Fruit fly (Drosophila melanogaster) whole organism, embryonic: ENCODE measurements around the gene CG7656.

ENCODE experiments used
- B-H1 ChIP-seq: fragments of 200-800 bp; sonication (Bioruptor generic); IDR thresholded peaks from 3 replicates; pipeline ENCODE4 v1.3.6; 2022; ENCODE audit warnings: missing biosample characterization, missing genetic modification characterization
- Bdp1 ChIP-seq: fragments of 200-800 bp; sonication (Bioruptor generic); optimal IDR thresholded peaks from 3 replicates; lab custom pipeline; 2016; ENCODE audit warnings: missing biosample characterization, missing genetic modification characterization
- Bteb2 ChIP-seq: fragments of 200-800 bp; sonication (Bioruptor generic); optimal IDR thresholded peaks from 2 replicates; lab custom pipeline; 2016; ENCODE audit warnings: missing biosample characterization, missing genetic modification characterization
- CG11247 ChIP-seq: fragments of 200-800 bp; sonication (Bioruptor generic); IDR thresholded peaks from 2 replicates; pipeline ENCODE4 v1.3.6; 2022; ENCODE audit warnings: missing biosample characterization, missing genetic modification characterization
- CG12155 ChIP-seq: fragments of 200-800 bp; sonication (Bioruptor generic); optimal IDR thresholded peaks from 3 replicates; lab custom pipeline; 2016; ENCODE audit warnings: missing biosample characterization, missing genetic modification characterization
- CG14050 ChIP-seq: fragments of 200-800 bp; sonication (Bioruptor generic); IDR thresholded peaks from 3 replicates; pipeline ENCODE4 v1.3.6; 2022; ENCODE audit warnings: missing biosample characterization, missing genetic modification characterization
- CG15601 ChIP-seq: fragments of 200-800 bp; sonication (Bioruptor generic); optimal IDR thresholded peaks from 3 replicates; lab custom pipeline; 2019; ENCODE audit warnings: missing biosample characterization, mild to moderate bottlenecking, missing genetic modification characterization, moderate library complexity
- CG16813 ChIP-seq: fragments of 200-800 bp; sonication (Bioruptor generic); IDR thresholded peaks from 3 replicates; pipeline ENCODE4 v1.3.6; 2022; ENCODE audit warnings: missing biosample characterization, missing genetic modification characterization; ENCODE audit not compliant: partially characterized antibody
- CG16863 ChIP-seq: fragments of 200-800 bp; sonication (Bioruptor generic); optimal IDR thresholded peaks from 3 replicates; lab custom pipeline; 2016; ENCODE audit warnings: missing biosample characterization, missing genetic modification characterization
- CG17912 ChIP-seq: fragments of 200-800 bp; sonication (Bioruptor generic); optimal IDR thresholded peaks from 2 replicates; lab custom pipeline; 2018; ENCODE audit warnings: missing biosample characterization, mild to moderate bottlenecking, missing genetic modification characterization
- CG18476 ChIP-seq: fragments of 200-800 bp; sonication (Bioruptor generic); optimal IDR thresholded peaks from 2 replicates; lab custom pipeline; 2016; ENCODE audit warnings: missing biosample characterization, mild to moderate bottlenecking, missing genetic modification characterization
- CG18599 ChIP-seq: fragments of 200-800 bp; sonication (Bioruptor generic); optimal IDR thresholded peaks from 3 replicates; lab custom pipeline; 2017; ENCODE audit warnings: missing biosample characterization, missing genetic modification characterization, mild to moderate bottlenecking, moderate library complexity, missing genetic modification reagents
- CG18764 ChIP-seq: fragments of 200-800 bp; sonication (Bioruptor generic); optimal IDR thresholded peaks from 3 replicates; lab custom pipeline; 2016; ENCODE audit warnings: missing biosample characterization, missing genetic modification characterization
- CG3163 ChIP-seq: fragments of 200-800 bp; sonication (Bioruptor generic); optimal IDR thresholded peaks from 3 replicates; lab custom pipeline; 2016; ENCODE audit warnings: missing biosample characterization, missing genetic modification characterization
- CG3726 ChIP-seq: fragments of 200-800 bp; sonication (Bioruptor generic); IDR thresholded peaks from 3 replicates; pipeline ENCODE4, ENCODE4 v1.3.6; 2022; ENCODE audit warnings: missing biosample characterization, missing genetic modification characterization
- CG4424 ChIP-seq: fragments of 200-800 bp; sonication (Bioruptor generic); optimal IDR thresholded peaks from 3 replicates; lab custom pipeline; 2016; ENCODE audit warnings: missing biosample characterization, missing genetic modification characterization
- CG4730 ChIP-seq: fragments of 200-800 bp; sonication (Bioruptor generic); IDR thresholded peaks from 2 replicates; pipeline ENCODE4 v1.3.6; 2022; ENCODE audit warnings: missing biosample characterization, missing genetic modification characterization
- CG7271 ChIP-seq: fragments of 200-800 bp; sonication (Bioruptor generic); optimal IDR thresholded peaks from 2 replicates; lab custom pipeline; 2018; ENCODE audit warnings: missing biosample characterization, mild to moderate bottlenecking, missing genetic modification characterization, moderate library complexity
- CG7745 ChIP-seq: fragments of 200-800 bp; sonication (Bioruptor generic); optimal IDR thresholded peaks from 2 replicates; lab custom pipeline; 2018; ENCODE audit warnings: missing biosample characterization, mild to moderate bottlenecking, missing genetic modification characterization, moderate library complexity
- CG7786 ChIP-seq: fragments of 200-800 bp; sonication (Bioruptor generic); optimal IDR thresholded peaks from 2 replicates; lab custom pipeline; 2016; ENCODE audit warnings: missing biosample characterization, missing genetic modification characterization
- CG7963 ChIP-seq: fragments of 200-800 bp; sonication (Bioruptor generic); IDR thresholded peaks from 3 replicates; pipeline ENCODE4 v1.3.6; 2022; ENCODE audit warnings: missing biosample characterization, missing genetic modification characterization; ENCODE audit not compliant: partially characterized antibody
- CG7987 ChIP-seq: fragments of 200-800 bp; sonication (Bioruptor generic); optimal IDR thresholded peaks from 2 replicates; lab custom pipeline; 2018; ENCODE audit warnings: missing biosample characterization, mild to moderate bottlenecking, missing genetic modification characterization, moderate library complexity
- CG9876 ChIP-seq: fragments of 200-800 bp; sonication (Bioruptor generic); optimal IDR thresholded peaks from 2 replicates; lab custom pipeline; 2016; ENCODE audit warnings: missing biosample characterization, missing genetic modification characterization
- CHES-1-like ChIP-seq: fragments of 200-800 bp; sonication (Bioruptor generic); optimal IDR thresholded peaks from 2 replicates; lab custom pipeline; 2016; ENCODE audit warnings: missing biosample characterization, missing genetic modification characterization
- D19A ChIP-seq: fragments of 200-800 bp; optimal IDR thresholded peaks from 3 replicates; lab custom pipeline; 2019; ENCODE audit warnings: missing biosample characterization, mild to moderate bottlenecking, missing genetic modification characterization, moderate library complexity
- E2f2 ChIP-seq: fragments of 200-800 bp; sonication (Bioruptor generic); IDR thresholded peaks from 2 replicates; pipeline ENCODE4 v1.3.6; 2022; ENCODE audit warnings: missing biosample characterization, missing genetic modification characterization
- Hr39 ChIP-seq: fragments of >200 bp; optimal IDR thresholded peaks from 2 replicates; lab custom pipeline; 2017
- Hr51 ChIP-seq, 2 experiments: fragments of 200-800 bp; sonication (Bioruptor generic); optimal IDR thresholded peaks; 2 replicates in 1 of 2; 3 replicates in 1 of 2; lab custom pipeline; 2016 to 2018; ENCODE audit warnings: missing biosample characterization in 2 of 2, missing genetic modification characterization in 2 of 2, mild to moderate bottlenecking in 1 of 2, moderate library complexity in 1 of 2
- MBD-R2 ChIP-seq: fragments of 200-800 bp; sonication (Bioruptor generic); IDR thresholded peaks from 2 replicates; pipeline ENCODE4 v1.3.6; 2022; ENCODE audit warnings: missing biosample characterization, missing genetic modification characterization
- Mes4 ChIP-seq: fragments of 200-800 bp; sonication (Bioruptor generic); optimal IDR thresholded peaks from 2 replicates; lab custom pipeline; 2016; ENCODE audit warnings: missing biosample characterization, missing genetic modification characterization
- Neu2 ChIP-seq: fragments of 200-800 bp; sonication (Bioruptor generic); optimal IDR thresholded peaks from 3 replicates; lab custom pipeline; 2016; ENCODE audit warnings: missing biosample characterization, missing genetic modification characterization, borderline replicate concordance
- Ssrp ChIP-seq: fragments of 200-800 bp; sonication (Bioruptor generic); optimal IDR thresholded peaks from 2 replicates; lab custom pipeline; 2018; ENCODE audit warnings: missing biosample characterization, mild to moderate bottlenecking, missing genetic modification characterization, moderate library complexity
- YL-1 ChIP-seq: fragments of 200-800 bp; sonication (Bioruptor generic); optimal IDR thresholded peaks from 3 replicates; lab custom pipeline; 2017; ENCODE audit warnings: missing biosample characterization, mild to moderate bottlenecking, missing genetic modification characterization
- gsb-n ChIP-seq: fragments of 200-800 bp; sonication (Bioruptor generic); optimal IDR thresholded peaks from 3 replicates; lab custom pipeline; 2018; ENCODE audit warnings: missing biosample characterization, mild to moderate bottlenecking, missing genetic modification characterization
- insv ChIP-seq, 2 experiments: fragments of 200-800 bp; sonication (Bioruptor generic); optimal IDR thresholded peaks; 3 replicates each; lab custom pipeline; 2016 to 2018; ENCODE audit warnings: missing biosample characterization in 2 of 2, missing genetic modification characterization in 2 of 2
- ken ChIP-seq: fragments of 200-800 bp; sonication (Bioruptor generic); IDR thresholded peaks from 3 replicates; pipeline ENCODE4 v1.3.6; 2022; ENCODE audit warnings: missing biosample characterization, missing genetic modification characterization
- knrl ChIP-seq: fragments of 200-800 bp; sonication (Bioruptor generic); IDR thresholded peaks from 3 replicates; pipeline ENCODE4 v1.3.6; 2022; ENCODE audit warnings: missing biosample characterization, missing genetic modification characterization; ENCODE audit not compliant: partially characterized antibody
- lov ChIP-seq, 2 experiments: fragments of 200-800 bp in 1 of 2; fragments of >200 bp in 1 of 2; sonication (Bioruptor generic) in 1 of 2; IDR thresholded peaks in 1 of 2; optimal IDR thresholded peaks in 1 of 2; 2 replicates in 1 of 2; 3 replicates in 1 of 2; pipeline versions ENCODE4 v1.3.6 to Lab custom; 2017 to 2022; ENCODE audit warnings: missing biosample characterization in 1 of 2, missing genetic modification characterization in 1 of 2
- luna ChIP-seq: fragments of 200-800 bp; sonication (Bioruptor generic); optimal IDR thresholded peaks from 2 replicates; lab custom pipeline; 2016; ENCODE audit warnings: missing biosample characterization, missing genetic modification characterization
- onecut ChIP-seq: fragments of 200-800 bp; sonication (Bioruptor generic); IDR thresholded peaks from 2 replicates; pipeline ENCODE4 v1.3.6; 2022; ENCODE audit warnings: missing biosample characterization, missing genetic modification characterization
- pan ChIP-seq, 4 experiments: fragments of >200 bp in 3 of 4; fragments of 200-800 bp in 1 of 4; sonication (Bioruptor generic) in 1 of 4; optimal IDR thresholded peaks in 3 of 4; IDR thresholded peaks in 1 of 4; 2 replicates each; pipeline versions ENCODE4 v1.3.6 to Lab custom; 2017 to 2022; ENCODE audit warnings: missing biosample characterization in 2 of 4, missing genetic modification characterization in 2 of 4, mixed read lengths in 1 of 4
- pb ChIP-seq: fragments of 200-800 bp; sonication (Bioruptor generic); optimal IDR thresholded peaks from 3 replicates; lab custom pipeline; 2016; ENCODE audit warnings: missing biosample characterization, missing genetic modification characterization
- phol ChIP-seq: fragments of 200-800 bp; sonication (Bioruptor generic); optimal IDR thresholded peaks from 3 replicates; lab custom pipeline; 2018; ENCODE audit warnings: missing biosample characterization, mild to moderate bottlenecking, missing genetic modification characterization, moderate library complexity
- pzg ChIP-seq: fragments of 200-800 bp; sonication (Bioruptor generic); optimal IDR thresholded peaks from 3 replicates; lab custom pipeline; 2018; ENCODE audit warnings: missing biosample characterization, mild to moderate bottlenecking, missing genetic modification characterization, moderate library complexity
- ssp ChIP-seq: fragments of 200-800 bp; sonication (Bioruptor generic); IDR thresholded peaks from 2 replicates; pipeline ENCODE4 v1.3.6; 2022; ENCODE audit warnings: missing biosample characterization, missing genetic modification characterization
- tup ChIP-seq: fragments of 200-800 bp; sonication (Bioruptor generic); optimal IDR thresholded peaks from 2 replicates; lab custom pipeline; 2016; ENCODE audit warnings: missing biosample characterization, mild to moderate bottlenecking, missing genetic modification characterization, moderate library complexity
- zen ChIP-seq: fragments of 200-800 bp; sonication (Bioruptor generic); optimal IDR thresholded peaks from 3 replicates; lab custom pipeline; 2018; ENCODE audit warnings: missing biosample characterization, mild to moderate bottlenecking, missing genetic modification characterization, moderate library complexity

Gene CG7656

DNA sequence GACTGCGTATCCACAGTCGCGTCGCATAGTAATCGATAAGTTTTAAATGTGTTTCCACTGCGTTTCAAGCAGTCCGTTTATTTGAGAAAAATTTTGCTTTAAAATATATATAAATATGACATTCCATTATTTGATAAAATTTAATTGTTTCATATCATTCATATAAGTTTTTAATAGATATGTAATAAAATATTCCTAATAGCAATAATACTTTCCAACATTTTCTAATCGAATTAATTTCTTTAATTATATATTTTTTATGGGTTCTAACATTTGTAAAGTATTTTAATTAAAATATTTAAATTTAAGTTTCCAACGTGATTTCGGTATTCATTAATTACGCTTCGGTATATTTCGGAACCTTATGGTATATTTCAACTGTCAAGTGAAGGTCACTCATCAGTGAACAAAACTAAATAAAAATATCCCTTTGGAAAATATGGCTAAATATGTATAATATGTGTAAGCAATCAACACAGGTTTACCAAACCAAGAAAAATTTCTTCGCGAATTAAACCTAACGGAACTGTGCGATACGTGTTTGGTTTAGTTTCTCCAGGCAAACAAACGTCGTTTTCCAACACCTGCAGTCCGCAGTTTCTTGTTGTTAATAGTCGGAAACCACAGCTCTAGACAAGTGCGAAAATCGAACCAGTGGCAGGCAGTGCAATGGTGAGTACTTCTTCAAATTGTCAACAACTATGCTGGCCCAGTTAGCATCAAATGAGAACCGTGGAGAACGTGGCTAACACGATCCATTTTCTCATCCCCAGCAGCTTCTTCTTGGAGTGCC, 24.7 kb downstream of the CG7656 start, which contains the start of the genes CG7739 and SCCRO (continued):
- TF ChIP-seq lov (optimal IDR thresholded peaks at IDR 0.05; lab: Kevin White, UChicago) (no peak), lov (GFP tag; IDR thresholded peaks at IDR 0.05; lab: Robert Waterston, UW) (peak; percentile 35; the same call in 1 of the 3 replicates), gsb-n (peak; percentile 65), ken (GFP tag; lab: Robert Waterston, UW) (0 out of 3 replicates have a peak, but pooled peaks have one; percentile 52), CG7987 (no peak), CG3163 (GFP tag; lab: Kevin White, UChicago) (no peak), ssp (GFP tag; lab: Robert Waterston, UW) (peak; percentile 83), Hr51 (GFP tag; optimal IDR thresholded peaks at IDR 0.05; lab: Kevin White, UChicago) (peak; percentile 43 to 67), E2f2 (peak; percentile 52), CG3726 (no peak), B-H1 (GFP tag; lab: Robert Waterston, UW) (peak; percentile 51; the same call in 1 of the 3 replicates), Bteb2 (GFP tag; lab: Kevin White, UChicago) (no peak), CG12155 (peak; percentile 46), knrl (GFP tag; lab: Robert Waterston, UW) (no peak; the same call in 2 of the 3 replicates), CG18476 (GFP tag; lab: Kevin White, UChicago) (peak; percentile 1), zen (tag; lab: Kevin White, UChicago) (peak; percentile 54), CG17912 (GFP tag; lab: Kevin White, UChicago) (peak; percentile 28), CG16863 (no peak), CHES-1-like (GFP tag; lab: Kevin White, UChicago) (peak; percentile 46), CG9876 (GFP tag; lab: Kevin White, UChicago) (no peak), CG14050 (peak; percentile 28; the same call in 1 of the 3 replicates), CG11247 (GFP tag; lab: Robert Waterston, UW) (peak; percentile 56; the same call in 1 of the 2 replicates), insv (GFP tag; optimal IDR thresholded peaks at IDR 0.05; lab: Kevin White, UChicago) (no peak), Hr39 (lab: Kevin White, UChicago) (no peak), CG4730 (GFP tag; lab: Robert Waterston, UW) (peak; percentile 56; the same call in 1 of the 2 replicates), onecut (no peak), pan (optimal IDR thresholded peaks at IDR 0.05; lab: Kevin White, UChicago) (no peak), pan (GFP tag; optimal IDR thresholded peaks at IDR 0.05 in 1 of 2, IDR thresholded peaks at IDR 0.05 in 1 of 2) (peak in 1 of 2 experiments; percentile 85), MBD-R2 (GFP tag; lab: Robert Waterston, UW) (peak; percentile 77), CG18764 (peak; percentile 36), YL-1 (peak; percentile 42), luna (GFP tag; lab: Kevin White, UChicago) (no peak), D19A (peak; percentile 47), phol (peak; percentile 70), Mes4 (GFP tag; lab: Kevin White, UChicago) (peak; percentile 4), CG18599 (GFP tag; lab: Kevin White, UChicago) (peak; percentile 35), CG7963 (no peak), CG16813 (GFP tag; lab: Robert Waterston, UW) (peak; percentile 47; the same call in 2 of the 3 replicates), CG7271 (tag; lab: Kevin White, UChicago) (no peak), pzg (GFP tag; lab: Kevin White, UChicago) (peak; percentile 36), Neu2 (GFP tag; lab: Kevin White, UChicago) (no peak), CG7786 (GFP tag; lab: Kevin White, UChicago) (peak; percentile 47), CG15601 (tag; lab: Kevin White, UChicago) (peak; percentile 52), CG7745 (tag; lab: Kevin White, UChicago) (no peak), Bdp1 (peak; percentile 35), Ssrp (tag; lab: Kevin White, UChicago) (peak; percentile 61), pb (GFP tag; lab: Kevin White, UChicago) (no peak), tup (GFP tag; lab: Kevin White, UChicago) (peak; percentile 24), CG4424 (peak; percentile 54)
